Fruit fly (Drosophila melanogaster) S2 (cell line): Measurements from ENCODE around the gene ATPsynepsilonL.

ENCODE experiments used
- CG8478 ChIP-seq: fragments of >200 bp; optimal IDR thresholded peaks from 2 replicates; lab custom pipeline; 2018
- CTCF ChIP-seq, 2 experiments: fragments of >200 bp; optimal IDR thresholded peaks; 2 replicates each; lab custom pipeline; 2018

DNA sequence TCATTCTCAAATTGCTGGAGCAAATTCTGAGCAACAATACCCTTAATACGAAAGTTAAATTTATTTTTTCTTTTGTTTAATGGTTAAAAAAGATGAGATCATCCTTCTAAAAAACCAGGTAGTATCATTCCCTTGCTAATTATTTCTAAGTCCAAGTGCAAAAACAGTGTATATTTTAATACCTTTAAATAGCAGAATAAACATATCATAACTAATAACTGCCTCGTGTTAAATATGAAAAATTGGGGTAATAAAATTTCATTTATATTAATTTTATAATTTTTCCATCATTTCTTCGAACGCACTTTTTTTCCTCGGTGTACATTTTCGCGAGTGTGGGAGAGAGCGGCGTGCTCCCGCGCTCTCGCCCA is 9.8 kb upstream of the ATPsynepsilonL start:
- TF ChIP-seq CG8478, result no peak
- TF ChIP-seq CTCF (optimal IDR thresholded peaks at IDR 0.05; lab: Kevin White, UChicago), result no peak
